Worm (Caenorhabditis elegans): ENCODE measurements around the gene T10H4.13.
A peak's percentile ranks its signal among the peaks of the same experiment; 100 is the strongest.

T10H4.13 gene

DNA sequence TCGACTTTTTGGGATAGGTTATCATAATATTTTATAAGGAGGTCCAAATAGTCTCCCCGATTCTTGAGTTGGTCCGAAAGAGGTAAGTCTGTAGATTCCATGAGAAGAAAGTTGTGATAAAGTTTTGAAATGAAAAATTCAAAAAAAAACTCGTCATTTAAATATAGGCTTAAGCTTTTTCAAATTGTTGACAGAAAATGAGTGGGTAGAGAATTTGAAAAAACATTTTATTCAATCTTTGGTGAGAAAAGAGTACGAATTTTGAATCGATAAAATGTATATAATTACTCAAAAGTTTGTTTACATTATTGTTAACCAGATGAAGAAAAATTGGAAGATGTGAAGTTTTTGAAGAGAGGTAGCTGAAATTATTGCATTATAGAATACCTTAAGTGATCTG is 38.2 kb upstream of the T10H4.13 start, which contains the start of gene T26H8.5:
T26H8.5 (minus strand) TSS at position 101 of the 400 bp plus-strand sequence.
- no peak for TF ChIP-seq sdc-2 (tag; optimal IDR thresholded peaks at IDR 0.05)
- TF ChIP-seq lin-11 (tag; optimal IDR thresholded peaks at IDR 0.05): no peak
- TF ChIP-seq pqm-1 (tag; optimal IDR thresholded peaks at IDR 0.05): no peak
- TF ChIP-seq Y22D7AL.16 (tag; optimal IDR thresholded peaks at IDR 0.05): no peak
- no peak for TF ChIP-seq pros-1 (tag; optimal IDR thresholded peaks at IDR 0.05)
- no peak for TF ChIP-seq ceh-18 (tag; optimal IDR thresholded peaks at IDR 0.05)
- TF ChIP-seq ama-1 (optimal IDR thresholded peaks at IDR 0.05): no peak
- no peak for TF ChIP-seq hlh-8 (tag; optimal IDR thresholded peaks at IDR 0.05)
- no peak for TF ChIP-seq K02D7.2 (tag; optimal IDR thresholded peaks at IDR 0.05)
- TF ChIP-seq ceh-24 (tag; optimal IDR thresholded peaks at IDR 0.05): no peak
- TF ChIP-seq ceh-48 (tag; optimal IDR thresholded peaks at IDR 0.05): no peak
- no peak for TF ChIP-seq che-1 (tag; optimal IDR thresholded peaks at IDR 0.05)
- TF ChIP-seq nhr-11 (tag; optimal IDR thresholded peaks at IDR 0.05): no peak
- no peak for TF ChIP-seq rnt-1 (tag; optimal IDR thresholded peaks at IDR 0.05)
- TF ChIP-seq ceh-31 (tag; optimal IDR thresholded peaks at IDR 0.05): no peak
- TF ChIP-seq ceh-45 (GFP tag; IDR thresholded peaks at IDR 0.05): no peak
- no peak for TF ChIP-seq ceh-19 (GFP tag; optimal IDR thresholded peaks at IDR 0.05)

DNA sequence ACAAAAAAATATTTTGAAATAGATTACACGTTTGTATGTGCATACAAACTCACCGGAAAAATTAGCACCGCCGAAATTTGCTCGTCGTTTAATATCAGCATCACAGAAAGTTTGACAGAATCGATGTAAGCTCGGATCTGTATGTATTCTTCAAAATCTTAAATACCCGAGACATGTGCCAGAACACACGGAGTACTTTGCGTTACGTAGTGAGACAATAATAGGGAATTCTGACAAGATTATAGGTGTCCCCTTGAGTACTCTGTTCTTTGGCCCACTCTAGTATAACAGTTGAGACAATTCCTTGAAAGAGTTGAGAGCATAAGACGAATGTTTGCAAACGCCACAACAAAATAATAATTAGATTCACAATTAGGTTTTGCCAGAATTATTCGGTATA is 36.3 kb upstream of the T10H4.13 start, which contains the start of gene srx-48:
srx-48 (minus strand) TSS at position 101 of the 400 bp plus-strand sequence.
- TF ChIP-seq ceh-9 (tag; optimal IDR thresholded peaks at IDR 0.05) (no peak), dve-1 (tag; optimal IDR thresholded peaks at IDR 0.05) (no peak), eyg-1 (tag; optimal IDR thresholded peaks at IDR 0.05) (no peak)

DNA sequence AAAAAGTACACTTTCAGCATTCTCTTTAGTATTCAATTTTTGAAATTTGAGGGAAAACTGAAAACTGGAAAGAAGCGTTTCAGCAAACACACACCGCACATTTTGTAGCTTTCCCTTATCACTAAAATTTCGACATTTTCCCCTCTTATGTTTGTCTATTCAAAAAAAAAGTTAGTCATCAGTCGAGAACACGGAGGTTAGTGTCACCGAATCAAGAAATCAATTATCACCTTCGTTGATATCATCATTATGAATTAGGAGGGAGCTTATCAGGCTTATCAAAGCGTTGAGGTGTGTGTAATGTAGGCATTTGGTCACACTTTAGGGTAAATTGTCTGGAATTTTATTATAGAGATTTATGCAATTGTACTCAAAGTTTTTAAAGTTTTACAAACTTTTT is 31.3 kb upstream of the T10H4.13 start, which contains the start of gene cpr-3:
cpr-3 (minus strand) TSS at position 104 of the 400 bp plus-strand sequence.
- no peak for TF ChIP-seq ceh-14 (tag; optimal IDR thresholded peaks at IDR 0.05)
- peak; percentile 66 for TF ChIP-seq elt-2 (tag; optimal IDR thresholded peaks at IDR 0.05)
- TF ChIP-seq tbx-2 (tag; optimal IDR thresholded peaks at IDR 0.05): no peak

DNA sequence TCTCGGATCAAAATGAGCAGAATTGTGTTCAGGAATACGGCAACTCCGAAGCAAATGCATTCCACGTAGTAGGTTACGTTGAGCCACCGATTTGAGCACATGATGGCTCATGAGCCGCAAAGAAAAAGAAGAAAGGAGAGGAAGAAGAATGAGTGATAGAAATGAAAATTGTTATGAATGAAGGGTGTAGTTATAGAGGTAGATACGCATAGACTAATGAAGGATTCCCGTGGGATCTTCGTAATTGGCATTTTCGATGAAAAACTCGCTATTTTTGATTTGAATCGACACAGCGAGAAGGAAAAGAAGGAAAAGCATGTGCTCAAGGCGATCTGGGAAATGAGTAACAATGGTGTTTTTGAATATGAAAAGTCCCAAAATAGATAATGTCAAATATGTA is 26.6 kb upstream of the T10H4.13 start, which contains the start of gene str-96:
str-96 (minus strand) TSS at position 101 of the 400 bp plus-strand sequence.
- TF ChIP-seq npax-4 (tag; optimal IDR thresholded peaks at IDR 0.05): no peak
- TF ChIP-seq pha-4 (tag; optimal IDR thresholded peaks at IDR 0.05): no peak
- TF ChIP-seq che-1 (tag; optimal IDR thresholded peaks at IDR 0.05): no peak
- TF ChIP-seq ref-2 (tag; optimal IDR thresholded peaks at IDR 0.05): no peak
- no peak for TF ChIP-seq ceh-24 (tag; optimal IDR thresholded peaks at IDR 0.05)
- TF ChIP-seq unc-55 (GFP tag; optimal IDR thresholded peaks at IDR 0.05): no peak
- no peak for TF ChIP-seq zip-5 (tag; optimal IDR thresholded peaks at IDR 0.05)
- no peak for TF ChIP-seq ceh-18 (tag; optimal IDR thresholded peaks at IDR 0.05)
- no peak for TF ChIP-seq pqm-1 (tag; optimal IDR thresholded peaks at IDR 0.05)
- TF ChIP-seq ceh-2 (tag; optimal IDR thresholded peaks at IDR 0.05): no peak

DNA sequence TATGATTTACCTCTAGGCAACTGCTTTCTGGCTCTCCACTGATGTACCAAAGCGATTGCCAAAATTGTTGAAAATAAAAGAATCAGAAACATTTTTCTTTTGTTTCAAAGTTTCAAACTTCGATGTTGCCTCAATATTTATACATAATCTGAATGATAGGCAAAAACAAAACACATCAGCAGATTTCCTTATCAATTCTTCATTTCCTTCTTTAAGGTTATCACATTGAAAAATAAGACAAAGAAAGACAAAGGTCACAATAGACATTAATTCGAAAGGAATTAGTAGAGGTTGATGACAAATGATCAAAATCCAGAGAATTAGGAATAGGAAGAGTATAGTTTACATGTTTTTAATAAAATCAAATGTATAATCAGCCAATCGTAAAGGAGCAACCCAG is 23.7 kb upstream of the T10H4.13 start, which contains the start of gene cyp-34A2:
cyp-34A2 (minus strand) TSS at position 101 of the 400 bp plus-strand sequence.
- no peak for TF ChIP-seq zip-5 (tag; optimal IDR thresholded peaks at IDR 0.05)
- TF ChIP-seq pat-9 (tag; optimal IDR thresholded peaks at IDR 0.05): no peak
- no peak for TF ChIP-seq dve-1 (tag; optimal IDR thresholded peaks at IDR 0.05)
- TF ChIP-seq ztf-16 (tag; optimal IDR thresholded peaks at IDR 0.05): no peak
- no peak for TF ChIP-seq tbx-2 (tag; optimal IDR thresholded peaks at IDR 0.05)

DNA sequence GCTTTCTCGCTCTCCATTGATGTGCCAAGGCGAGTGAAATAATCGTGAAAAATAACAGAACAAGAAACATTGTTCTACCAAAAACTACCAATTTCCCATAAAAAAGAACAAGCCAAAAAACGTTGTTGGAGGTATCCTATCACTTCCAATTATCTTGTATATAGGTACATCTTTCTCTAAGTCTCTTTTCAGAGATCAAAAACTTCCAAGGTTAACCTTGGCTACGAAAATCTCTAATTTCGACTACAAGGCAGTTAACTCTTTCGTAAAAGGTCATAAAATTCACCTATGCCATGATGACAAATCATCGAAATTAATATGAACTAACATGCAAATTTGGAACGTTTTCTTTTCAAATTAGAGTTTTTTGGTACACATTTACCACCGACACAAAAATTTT is 20.6 kb upstream of the T10H4.13 start, which contains the start of gene cyp-34A1:
cyp-34A1 (minus strand) TSS at position 101 of the 400 bp plus-strand sequence.
- TF ChIP-seq elt-2 (tag; optimal IDR thresholded peaks at IDR 0.05) (no peak), tbx-2 (tag; optimal IDR thresholded peaks at IDR 0.05) (no peak), pax-1 (tag; optimal IDR thresholded peaks at IDR 0.05) (no peak), pros-1 (tag; optimal IDR thresholded peaks at IDR 0.05) (no peak), dve-1 (tag; optimal IDR thresholded peaks at IDR 0.05) (no peak), ttx-3 (tag; optimal IDR thresholded peaks at IDR 0.05) (no peak), T23F11.4 (GFP tag; optimal IDR thresholded peaks at IDR 0.05) (no peak), che-1 (tag; optimal IDR thresholded peaks at IDR 0.05) (no peak), syd-9 (tag; optimal IDR thresholded peaks at IDR 0.05) (no peak), hlh-6 (tag; optimal IDR thresholded peaks at IDR 0.05) (no peak), ceh-9 (tag; optimal IDR thresholded peaks at IDR 0.05) (no peak), odd-2 (tag; optimal IDR thresholded peaks at IDR 0.05) (no peak), hlh-8 (tag; optimal IDR thresholded peaks at IDR 0.05) (no peak), dmd-4 (tag; optimal IDR thresholded peaks at IDR 0.05; ENCODE audit: borderline replicate concordance) (no peak), unc-3 (GFP tag; conservative IDR thresholded peaks at IDR 0.05) (no peak), unc-3 (tag; optimal IDR thresholded peaks at IDR 0.05) (no peak), unc-86 (tag; optimal IDR thresholded peaks at IDR 0.05) (no peak), unc-55 (GFP tag; optimal IDR thresholded peaks at IDR 0.05) (no peak), sdc-2 (tag; optimal IDR thresholded peaks at IDR 0.05) (no peak), lim-6 (tag; optimal IDR thresholded peaks at IDR 0.05) (no peak), ceh-24 (tag; optimal IDR thresholded peaks at IDR 0.05) (no peak)
